Worm (Caenorhabditis elegans): ENCODE data around the gene T22B2.5.

DNA sequence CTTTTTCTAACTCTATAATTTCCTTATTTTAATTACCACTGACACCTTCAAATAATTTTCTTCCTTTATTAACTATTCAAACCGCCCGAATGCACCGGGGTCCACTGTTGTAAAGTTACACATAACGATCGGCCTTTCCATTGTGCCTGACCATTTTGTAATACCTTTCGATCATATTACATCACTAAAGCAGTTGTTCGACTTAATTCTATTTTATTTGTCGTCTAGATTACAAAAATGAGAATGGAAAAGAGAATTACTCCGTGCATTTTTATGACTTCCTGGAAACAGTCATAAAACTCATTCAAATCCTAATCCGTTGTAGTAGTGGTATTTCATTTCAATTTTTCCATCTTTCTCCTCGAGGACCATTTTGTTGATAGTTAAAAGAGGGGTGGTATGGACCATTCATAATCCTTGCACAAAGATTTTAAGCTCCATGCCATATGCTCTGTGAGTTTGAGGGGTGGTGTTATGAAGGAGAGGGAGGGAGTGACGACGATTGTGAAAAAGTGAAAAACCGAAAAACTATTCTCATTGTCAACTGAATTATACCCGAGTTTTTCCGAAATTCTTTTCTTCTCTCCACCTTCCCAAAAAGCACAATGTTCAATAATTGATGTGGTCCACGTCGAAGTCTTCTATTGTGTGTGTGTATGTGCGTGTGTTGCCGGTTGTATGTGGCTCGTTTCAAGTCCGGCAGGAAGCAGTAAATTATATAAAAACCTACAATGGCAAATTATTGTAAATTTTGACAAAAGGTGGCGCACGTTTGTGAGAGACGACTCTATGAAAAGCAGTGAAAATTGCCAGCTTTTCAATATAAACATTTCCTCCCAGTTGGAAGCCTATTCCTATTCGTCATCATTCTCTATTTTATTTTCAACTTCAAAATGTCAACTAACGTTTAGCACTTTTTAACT, 12.7 kb downstream of the T22B2.5 start:
- TF ChIP-seq dpl-1 (GFP tag; optimal IDR thresholded peaks at IDR 0.05) (no peak), repo-1 (tag; optimal IDR thresholded peaks at IDR 0.05) (no peak), attf-6 (GFP tag; IDR thresholded peaks at IDR 0.05) (no peak), efl-1 (GFP tag; optimal IDR thresholded peaks at IDR 0.05) (no peak), snpc-1.3 (tag; optimal IDR thresholded peaks at IDR 0.05; ENCODE audit: insufficient read depth) (no peak), B0336.3 (GFP tag; IDR thresholded peaks at IDR 0.05) (no peak), pha-4 (tag; optimal IDR thresholded peaks at IDR 0.05) (no peak)

All from whole organism, young adult.